Worm (Caenorhabditis elegans): ENCODE results near the gene sknr-1.

- no peak for TF ChIP-seq ets-4 (tag; optimal IDR thresholded peaks at IDR 0.05)
- TF ChIP-seq unc-42 (tag; optimal IDR thresholded peaks at IDR 0.05), result no peak
Measured at ce11 chrV:2621879-2622278, 3.4 kb downstream of the sknr-1 start, which contains the start of gene srh-271.

Data from whole organism, late embryonic.